Worm (Caenorhabditis elegans): ENCODE data around the gene F59B10.4.

- TF ChIP-seq snpc-4 (tag; optimal IDR thresholded peaks at IDR 0.05) (no peak), ama-1 (optimal IDR thresholded peaks at IDR 0.05) (no peak), pha-4 (tag; optimal IDR thresholded peaks at IDR 0.05) (no peak)
Measured at ce11 chrII:10564578-10564977, 45.7 kb upstream of the F59B10.4 start, which contains the start of the genes C06A1.6 and C06A1.7.
